Fruit fly (Drosophila melanogaster) whole organism, embryonic: ENCODE data around the gene CG15336.

ENCODE experiments used
- Abd-B ChIP-seq: fragments of 200-800 bp; sonication (Bioruptor generic); optimal IDR thresholded peaks from 2 replicates; lab custom pipeline; 2018; ENCODE audit warnings: missing biosample characterization, mild to moderate bottlenecking, missing genetic modification characterization, moderate library complexity
- Antp ChIP-seq: fragments of 200-800 bp; sonication (Bioruptor generic); optimal IDR thresholded peaks from 3 replicates; lab custom pipeline; 2016; ENCODE audit warnings: missing biosample characterization, missing genetic modification characterization
- Atf3 ChIP-seq: fragments of 200-800 bp; sonication (Bioruptor generic); optimal IDR thresholded peaks from 3 replicates; lab custom pipeline; 2016; ENCODE audit warnings: missing biosample characterization, missing genetic modification characterization
- Awh ChIP-seq: fragments of 200-800 bp; sonication (Bioruptor generic); IDR thresholded peaks from 2 replicates; pipeline ENCODE4, ENCODE4 v1.3.6; 2022; ENCODE audit warnings: missing biosample characterization, missing genetic modification characterization
- B-H1 ChIP-seq: fragments of 200-800 bp; sonication (Bioruptor generic); IDR thresholded peaks from 3 replicates; pipeline ENCODE4 v1.3.6; 2022; ENCODE audit warnings: missing biosample characterization, missing genetic modification characterization
- Bteb2 ChIP-seq: fragments of 200-800 bp; sonication (Bioruptor generic); optimal IDR thresholded peaks from 2 replicates; lab custom pipeline; 2016; ENCODE audit warnings: missing biosample characterization, missing genetic modification characterization
- CG10147 ChIP-seq: fragments of 200-800 bp; sonication (Bioruptor generic); optimal IDR thresholded peaks from 2 replicates; lab custom pipeline; 2019; ENCODE audit warnings: missing biosample characterization, mild to moderate bottlenecking, missing genetic modification characterization, moderate library complexity
- CG10366 ChIP-seq: fragments of 200-800 bp; sonication (Bioruptor generic); IDR thresholded peaks from 2 replicates; pipeline ENCODE4 v1.3.6; 2022; ENCODE audit warnings: missing biosample characterization, missing genetic modification characterization
- CG11085 ChIP-seq: fragments of 200-800 bp; sonication (Bioruptor generic); IDR thresholded peaks from 2 replicates; pipeline ENCODE4 v1.3.6; 2022; ENCODE audit warnings: missing biosample characterization, missing genetic modification characterization
- CG12155 ChIP-seq: fragments of 200-800 bp; sonication (Bioruptor generic); optimal IDR thresholded peaks from 3 replicates; lab custom pipeline; 2016; ENCODE audit warnings: missing biosample characterization, missing genetic modification characterization
- CG14860 ChIP-seq: fragments of 200-800 bp; sonication (Bioruptor generic); IDR thresholded peaks from 3 replicates; pipeline ENCODE4 v1.3.6; 2022; ENCODE audit warnings: missing biosample characterization, missing genetic modification characterization; ENCODE audit not compliant: partially characterized antibody
- CG15479 ChIP-seq: fragments of 200-800 bp; sonication (Bioruptor generic); optimal IDR thresholded peaks from 3 replicates; lab custom pipeline; 2019; ENCODE audit warnings: missing biosample characterization, mild to moderate bottlenecking, missing genetic modification characterization, moderate library complexity
- CG16813 ChIP-seq: fragments of 200-800 bp; sonication (Bioruptor generic); IDR thresholded peaks from 3 replicates; pipeline ENCODE4 v1.3.6; 2022; ENCODE audit warnings: missing biosample characterization, missing genetic modification characterization; ENCODE audit not compliant: partially characterized antibody
- CG17612 ChIP-seq: fragments of 200-800 bp; sonication (Bioruptor generic); IDR thresholded peaks from 2 replicates; pipeline ENCODE4 v1.3.6; 2022; ENCODE audit warnings: missing biosample characterization, missing genetic modification characterization
- CG1792 ChIP-seq: fragments of 200-800 bp; sonication (Bioruptor generic); optimal IDR thresholded peaks from 2 replicates; lab custom pipeline; 2016; ENCODE audit warnings: missing biosample characterization, missing genetic modification characterization
- CG18262 ChIP-seq: fragments of 200-800 bp; optimal IDR thresholded peaks from 3 replicates; lab custom pipeline; 2019; ENCODE audit warnings: missing biosample characterization, mild to moderate bottlenecking, missing genetic modification characterization, moderate library complexity
- CG31224 ChIP-seq: fragments of 200-800 bp; sonication (Bioruptor generic); IDR thresholded peaks from 2 replicates; pipeline ENCODE4 v1.3.6; 2022; ENCODE audit warnings: missing biosample characterization, missing genetic modification characterization
- CG33557 ChIP-seq: fragments of 200-800 bp; sonication (Bioruptor generic); optimal IDR thresholded peaks from 2 replicates; lab custom pipeline; 2019; ENCODE audit warnings: missing biosample characterization, mild to moderate bottlenecking, missing genetic modification characterization, moderate library complexity
- CG42726 ChIP-seq: fragments of 200-800 bp; sonication (Bioruptor generic); IDR thresholded peaks from 2 replicates; pipeline ENCODE4 v1.3.6; 2022; ENCODE audit warnings: missing biosample characterization, missing genetic modification characterization; ENCODE audit not compliant: partially characterized antibody
- CG4730 ChIP-seq: fragments of 200-800 bp; sonication (Bioruptor generic); IDR thresholded peaks from 2 replicates; pipeline ENCODE4 v1.3.6; 2022; ENCODE audit warnings: missing biosample characterization, missing genetic modification characterization
- Doc2 ChIP-seq: fragments of 200-800 bp; sonication (Bioruptor generic); IDR thresholded peaks from 2 replicates; pipeline ENCODE4 v1.3.6; 2022; ENCODE audit warnings: missing biosample characterization, missing genetic modification characterization
- Dp ChIP-seq: fragments of 200-800 bp; sonication (Bioruptor generic); optimal IDR thresholded peaks from 2 replicates; lab custom pipeline; 2018; ENCODE audit warnings: missing biosample characterization, mild to moderate bottlenecking, missing genetic modification characterization, moderate library complexity
- HLH4C ChIP-seq: fragments of 200-800 bp; sonication (Bioruptor generic); IDR thresholded peaks from 3 replicates; pipeline ENCODE4 v1.3.6; 2022; ENCODE audit warnings: missing biosample characterization, missing genetic modification characterization; ENCODE audit not compliant: partially characterized antibody
- HLHmδ ChIP-seq: fragments of 200-800 bp; sonication (Bioruptor generic); optimal IDR thresholded peaks from 2 replicates; lab custom pipeline; 2018; ENCODE audit warnings: missing biosample characterization, mild to moderate bottlenecking, missing genetic modification characterization, moderate library complexity
- Hand ChIP-seq: fragments of 200-800 bp; sonication (Bioruptor generic); optimal IDR thresholded peaks from 2 replicates; lab custom pipeline; 2017; ENCODE audit warnings: mild to moderate bottlenecking, missing biosample characterization, missing genetic modification reagents, missing genetic modification characterization
- MBD-R2 ChIP-seq: fragments of 200-800 bp; sonication (Bioruptor generic); IDR thresholded peaks from 2 replicates; pipeline ENCODE4 v1.3.6; 2022; ENCODE audit warnings: missing biosample characterization, missing genetic modification characterization
- NC2α ChIP-seq: fragments of 200-800 bp; sonication (Bioruptor generic); optimal IDR thresholded peaks from 2 replicates; lab custom pipeline; 2016; ENCODE audit warnings: missing biosample characterization, missing genetic modification characterization
- Nf-YB ChIP-seq: fragments of 200-800 bp; sonication (Bioruptor generic); optimal IDR thresholded peaks from 3 replicates; lab custom pipeline; 2019; ENCODE audit warnings: missing biosample characterization, mild to moderate bottlenecking, missing genetic modification characterization, moderate library complexity
- Poxn ChIP-seq: fragments of 200-800 bp; sonication (Bioruptor generic); IDR thresholded peaks from 2 replicates; pipeline ENCODE4 v1.3.6; 2022; ENCODE audit warnings: missing biosample characterization, missing genetic modification characterization
- Rx ChIP-seq: fragments of 200-800 bp; sonication (Bioruptor generic); IDR thresholded peaks from 2 replicates; pipeline ENCODE4 v1.3.6; 2022; ENCODE audit warnings: missing biosample characterization, missing genetic modification characterization
- Six4 ChIP-seq: fragments of 200-800 bp; sonication (Bioruptor generic); optimal IDR thresholded peaks from 2 replicates; lab custom pipeline; 2016; ENCODE audit warnings: missing biosample characterization, missing genetic modification characterization
- abd-A ChIP-seq: fragments of 200-800 bp; sonication (Bioruptor generic); optimal IDR thresholded peaks from 3 replicates; lab custom pipeline; 2019; ENCODE audit warnings: missing biosample characterization, mild to moderate bottlenecking, missing genetic modification characterization, moderate library complexity
- ash1 ChIP-seq: fragments of 200-800 bp; sonication (Bioruptor generic); optimal IDR thresholded peaks from 2 replicates; lab custom pipeline; 2018; ENCODE audit warnings: missing biosample characterization, mild to moderate bottlenecking, missing genetic modification characterization
- cato ChIP-seq: fragments of 200-800 bp; sonication (Bioruptor generic); optimal IDR thresholded peaks from 2 replicates; lab custom pipeline; 2016; ENCODE audit warnings: missing biosample characterization, missing genetic modification characterization, borderline replicate concordance
- chm ChIP-seq: fragments of 200-800 bp; sonication (Bioruptor generic); IDR thresholded peaks from 2 replicates; pipeline ENCODE4 v1.3.6; 2022; ENCODE audit warnings: missing biosample characterization, missing genetic modification characterization
- ci ChIP-seq: fragments of 200-800 bp; sonication (Bioruptor generic); IDR thresholded peaks from 3 replicates; pipeline ENCODE4 v1.3.6; 2022; ENCODE audit warnings: missing biosample characterization, missing genetic modification characterization
- crp ChIP-seq, 2 experiments: fragments of 200-800 bp; sonication (Bioruptor generic); optimal IDR thresholded peaks; 2 replicates in 1 of 2; 3 replicates in 1 of 2; lab custom pipeline; 2017; ENCODE audit warnings: missing biosample characterization in 2 of 2, missing genetic modification characterization in 2 of 2, mild to moderate bottlenecking in 1 of 2, moderate library complexity in 1 of 2
- en ChIP-seq: fragments of 200-800 bp; sonication (Bioruptor generic); optimal IDR thresholded peaks from 2 replicates; lab custom pipeline; 2016; ENCODE audit warnings: missing biosample characterization, missing genetic modification characterization
- gro ChIP-seq: fragments of 200-800 bp; sonication (Bioruptor generic); optimal IDR thresholded peaks from 2 replicates; lab custom pipeline; 2016; ENCODE audit warnings: missing biosample characterization, missing genetic modification characterization
- her ChIP-seq: fragments of 200-800 bp; sonication (Bioruptor generic); optimal IDR thresholded peaks from 2 replicates; lab custom pipeline; 2016; ENCODE audit warnings: missing biosample characterization, missing genetic modification characterization
- mld ChIP-seq: fragments of 200-800 bp; sonication (Bioruptor generic); IDR thresholded peaks from 3 replicates; pipeline ENCODE4 v1.3.6; 2022; ENCODE audit warnings: missing biosample characterization, missing genetic modification characterization; ENCODE audit not compliant: partially characterized antibody
- oc ChIP-seq: fragments of 200-800 bp; sonication (Bioruptor generic); optimal IDR thresholded peaks from 2 replicates; lab custom pipeline; 2018; ENCODE audit warnings: missing biosample characterization, mild to moderate bottlenecking, missing genetic modification characterization, moderate library complexity
- prd ChIP-seq, 3 experiments: fragments of >200 bp in 2 of 3; fragments of 200-800 bp in 1 of 3; sonication (Bioruptor generic) in 1 of 3; optimal IDR thresholded peaks in 2 of 3; IDR thresholded peaks in 1 of 3; 2 replicates in 2 of 3; 3 replicates in 1 of 3; pipeline versions ENCODE4 v1.3.6 to Lab custom; 2017 to 2022; ENCODE audit warnings: missing biosample characterization in 1 of 3, missing genetic modification characterization in 1 of 3
- row ChIP-seq: fragments of 200-800 bp; sonication (Bioruptor generic); IDR thresholded peaks from 3 replicates; pipeline ENCODE4 v1.3.6; 2022; ENCODE audit warnings: missing biosample characterization, missing genetic modification characterization
- run ChIP-seq: fragments of 200-800 bp; sonication (Bioruptor generic); optimal IDR thresholded peaks from 3 replicates; lab custom pipeline; 2018; ENCODE audit warnings: missing biosample characterization, mild to moderate bottlenecking, missing genetic modification characterization
- slbo ChIP-seq: fragments of 200-800 bp; sonication (Bioruptor generic); IDR thresholded peaks from 2 replicates; pipeline ENCODE4 v1.3.6; 2022; ENCODE audit warnings: missing biosample characterization, missing genetic modification characterization
- sqz ChIP-seq: fragments of 200-800 bp; sonication (Bioruptor generic); optimal IDR thresholded peaks from 3 replicates; lab custom pipeline; 2018; ENCODE audit warnings: missing biosample characterization, mild to moderate bottlenecking, missing genetic modification characterization
- tna ChIP-seq: fragments of 200-800 bp; sonication (Bioruptor generic); IDR thresholded peaks from 2 replicates; pipeline ENCODE4 v1.3.6; 2022; ENCODE audit warnings: missing biosample characterization, missing genetic modification characterization; ENCODE audit not compliant: partially characterized antibody

CG15336 gene

DNA sequence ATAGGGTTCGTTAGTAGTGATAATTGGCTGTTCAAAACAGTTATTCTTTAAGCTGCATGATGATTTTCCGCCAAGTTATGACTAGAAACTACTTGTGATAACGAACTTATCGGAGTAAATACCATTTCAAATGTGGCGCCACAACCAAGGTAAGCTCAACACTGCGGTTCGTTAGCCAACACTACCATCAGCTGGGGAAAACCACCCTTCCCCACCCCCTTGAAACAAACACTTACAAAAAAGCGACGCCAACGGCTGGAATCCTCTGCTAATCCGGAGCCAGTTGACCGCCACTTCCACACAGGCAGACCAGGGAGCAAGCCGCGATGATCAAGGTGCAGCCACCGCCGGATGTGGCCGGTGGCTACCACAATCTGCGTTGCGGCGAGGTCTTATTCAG lies 5.0 kb downstream of the CG15336 start, which contains the start of gene CG18262 (continued):
- TF ChIP-seq ci (0 out of 3 replicates have a peak, but pooled peaks have one; percentile 26), CG10147 (GFP tag; lab: Kevin White, UChicago) (no peak), crp (GFP tag; optimal IDR thresholded peaks at IDR 0.05; lab: Kevin White, UChicago) (peak; percentile 23 to 87), Dp (GFP tag; lab: Kevin White, UChicago) (peak; percentile 83), NC2α (GFP tag; lab: Kevin White, UChicago) (no peak)

DNA sequence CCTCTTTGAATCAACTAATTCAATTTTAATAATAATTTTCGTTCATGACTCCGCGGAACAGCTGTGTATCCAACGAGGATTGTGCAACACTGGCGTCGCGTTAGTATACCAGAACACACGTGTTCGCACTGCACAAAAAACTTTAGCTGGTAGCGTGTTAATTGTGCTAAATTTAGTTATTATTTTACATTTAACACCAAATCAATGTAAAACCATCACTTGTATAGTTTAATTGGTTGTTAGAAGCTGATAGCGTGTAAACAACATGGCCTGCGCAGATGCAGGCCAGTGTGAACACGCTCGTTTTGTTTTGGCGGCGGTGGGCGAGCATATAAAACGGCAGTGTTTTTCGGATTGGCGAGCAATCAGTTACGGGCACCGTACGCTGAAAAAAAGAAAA lies 9.5 kb downstream of the CG15336 start, which contains the start of the genes Traf6 and GIIIspla2:
Gene Traf6, minus strand, starts transcription at position 93 of the 400 bp plus-strand sequence.
Gene GIIIspla2, plus strand, starts transcription at position 335 of the 400 bp plus-strand sequence.
- TF ChIP-seq CG10366 (GFP tag; lab: Robert Waterston, UW) (peak; percentile 76), CG15479 (GFP tag; lab: Kevin White, UChicago) (no peak), CG33557 (peak; percentile 57), mld (no peak), Antp (peak; percentile 10), row (GFP tag; lab: Robert Waterston, UW) (peak; percentile 93), oc (tag; lab: Kevin White, UChicago) (no peak), HLH4C (GFP tag; lab: Robert Waterston, UW) (0 out of 3 replicates have a peak, but pooled peaks have one; percentile 26), slbo (GFP tag; lab: Robert Waterston, UW) (peak; percentile 83), CG4730 (GFP tag; lab: Robert Waterston, UW) (peak; percentile 44), CG18262 (peak; percentile 86), abd-A (no peak), Six4 (GFP tag; lab: Kevin White, UChicago) (peak; percentile 40), Awh (no peak), her (GFP tag; lab: Kevin White, UChicago) (peak; percentile 48), CG1792 (GFP tag; lab: Kevin White, UChicago) (peak; percentile 70), CG11085 (GFP tag; lab: Robert Waterston, UW) (peak; percentile 69), CG12155 (peak; percentile 77), Rx (peak; percentile 71), MBD-R2 (peak; percentile 95), cato (peak; percentile 8), ash1 (GFP tag; lab: Kevin White, UChicago) (no peak), CG16813 (GFP tag; lab: Robert Waterston, UW) (peak; percentile 44; the same call in 1 of the 3 replicates), Poxn (GFP tag; lab: Robert Waterston, UW) (peak; percentile 29; the same call in 1 of the 2 replicates), HLHmδ (GFP tag; lab: Kevin White, UChicago) (no peak), CG31224 (GFP tag; lab: Robert Waterston, UW) (peak; percentile 72), tna (GFP tag; lab: Robert Waterston, UW) (no peak), CG14860 (GFP tag; lab: Robert Waterston, UW) (no peak), en (peak; percentile 43), Bteb2 (GFP tag; lab: Kevin White, UChicago) (peak; percentile 70), sqz (GFP tag; lab: Kevin White, UChicago) (no peak), Atf3 (peak; percentile 60), Nf-YB (GFP tag; lab: Kevin White, UChicago) (peak; percentile 46), B-H1 (GFP tag; lab: Robert Waterston, UW) (peak; percentile 59), CG42726 (GFP tag; lab: Robert Waterston, UW) (no peak), Doc2 (GFP tag; lab: Robert Waterston, UW) (no peak), CG17612 (GFP tag; lab: Robert Waterston, UW) (peak; percentile 27; the same call in 1 of the 2 replicates), Hand (GFP tag; lab: Kevin White, UChicago) (peak; percentile 33), prd (optimal IDR thresholded peaks at IDR 0.05; lab: Kevin White, UChicago) (no peak), prd (GFP tag; IDR thresholded peaks at IDR 0.05; lab: Robert Waterston, UW) (peak; percentile 78), chm (GFP tag; lab: Robert Waterston, UW) (peak; percentile 44; the same call in 1 of the 2 replicates), run (no peak), Abd-B (peak; percentile 72), gro (GFP tag; lab: Kevin White, UChicago) (peak; percentile 51)
